Fruit fly (Drosophila melanogaster): ENCODE measurements around the gene Fer3HCH.

Gene Fer3HCH

DNA sequence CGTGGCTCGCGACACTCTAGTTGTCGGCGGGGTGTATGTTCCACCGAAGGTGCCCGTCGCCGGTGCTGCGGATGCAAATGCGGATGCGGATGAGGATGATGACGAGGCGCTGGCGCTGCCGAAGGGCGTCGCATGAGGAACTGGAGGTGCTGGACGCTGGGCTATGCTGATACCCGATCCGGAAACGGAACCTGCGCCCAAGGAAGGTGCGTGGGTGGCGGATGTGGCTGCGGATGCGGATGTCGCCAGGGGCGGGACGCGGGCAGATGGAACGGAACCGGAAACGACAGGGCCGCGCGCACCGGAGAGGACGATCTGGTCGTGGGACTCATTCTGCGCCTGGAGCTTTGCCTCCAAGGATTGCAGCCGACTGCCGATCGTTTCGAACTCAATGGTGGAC is 18.6 kb downstream of the Fer3HCH start:
- no peak for TF ChIP-seq CG8478 (optimal IDR thresholded peaks at IDR 0.05)

dm6 chrX:13088025-13088805 is 19.8 kb downstream of the Fer3HCH start:
- TF ChIP-seq CTCF (optimal IDR thresholded peaks at IDR 0.05) (no peak), CG8478 (optimal IDR thresholded peaks at IDR 0.05) (no peak)

DNA sequence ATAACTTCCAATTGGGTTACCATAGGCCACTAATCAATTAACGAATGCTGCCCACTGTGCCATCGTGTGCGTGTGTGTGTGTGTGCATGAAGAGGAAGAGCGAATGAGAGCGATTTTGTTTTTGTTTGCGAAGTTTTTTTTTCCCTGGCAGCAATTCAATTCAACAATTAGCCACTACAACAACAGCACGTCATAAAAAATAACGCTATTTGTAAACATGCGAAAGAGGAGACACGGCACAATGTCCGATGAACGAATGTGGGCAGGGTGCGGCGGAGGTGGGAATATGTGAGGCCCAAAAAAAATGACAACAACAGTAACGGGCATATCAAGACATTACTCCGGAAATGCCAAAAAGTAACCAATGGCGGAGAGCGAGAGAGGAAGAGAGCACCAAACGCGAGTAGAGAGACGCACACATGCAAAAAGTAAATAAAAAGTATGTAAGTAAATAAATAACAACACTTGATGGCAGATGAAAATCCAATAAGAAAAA is 20.6 kb downstream of the Fer3HCH start:
- TF ChIP-seq CG8478 (optimal IDR thresholded peaks at IDR 0.05), result no peak
- TF ChIP-seq CTCF (optimal IDR thresholded peaks at IDR 0.05), result no peak
